Fruit fly (Drosophila melanogaster) whole organism, embryonic: Measurements from ENCODE around the gene CG32428.

Source experiments
- Blimp-1 ChIP-seq: fragments of 200-800 bp; sonication (Bioruptor generic); optimal IDR thresholded peaks from 3 replicates; lab custom pipeline; 2018; ENCODE audit warnings: missing biosample characterization, missing genetic modification characterization, mild to moderate bottlenecking, moderate library complexity, missing genetic modification reagents
- BtbVII ChIP-seq: fragments of 200-800 bp; sonication (Bioruptor generic); optimal IDR thresholded peaks from 3 replicates; lab custom pipeline; 2017; ENCODE audit warnings: missing biosample characterization, mild to moderate bottlenecking, missing genetic modification characterization
- CG10321 ChIP-seq: fragments of 200-800 bp; sonication (Bioruptor generic); IDR thresholded peaks from 2 replicates; pipeline ENCODE4 v1.3.6; 2022; ENCODE audit warnings: missing biosample characterization, missing genetic modification characterization
- CG11093 ChIP-seq: fragments of 200-800 bp; sonication (Bioruptor generic); IDR thresholded peaks from 3 replicates; pipeline ENCODE4 v1.3.6; 2022; ENCODE audit warnings: missing biosample characterization, missing genetic modification characterization
- CG11560 ChIP-seq: fragments of 200-800 bp; sonication (Bioruptor generic); IDR thresholded peaks from 3 replicates; pipeline ENCODE4 v1.3.6; 2022; ENCODE audit warnings: missing biosample characterization, missing genetic modification characterization
- CG11696 ChIP-seq: fragments of 200-800 bp; sonication (Bioruptor generic); IDR thresholded peaks from 2 replicates; pipeline ENCODE4 v1.3.6; 2022; ENCODE audit warnings: missing biosample characterization, missing genetic modification characterization
- CG11723 ChIP-seq: fragments of 200-800 bp; sonication (Bioruptor generic); optimal IDR thresholded peaks from 2 replicates; lab custom pipeline; 2017; ENCODE audit warnings: missing biosample characterization, mild to moderate bottlenecking, missing genetic modification characterization
- CG1233 ChIP-seq: fragments of 200-800 bp; sonication (Bioruptor generic); optimal IDR thresholded peaks from 4 replicates; lab custom pipeline; 2018; ENCODE audit warnings: missing biosample characterization, mild to moderate bottlenecking, missing genetic modification characterization
- CG14014 ChIP-seq: fragments of 200-800 bp; sonication (Bioruptor generic); IDR thresholded peaks from 2 replicates; pipeline ENCODE4 v1.3.6; 2022; ENCODE audit warnings: missing biosample characterization, missing genetic modification characterization
- CG15601 ChIP-seq: fragments of 200-800 bp; sonication (Bioruptor generic); optimal IDR thresholded peaks from 3 replicates; lab custom pipeline; 2019; ENCODE audit warnings: missing biosample characterization, mild to moderate bottlenecking, missing genetic modification characterization, moderate library complexity
- CG2129 ChIP-seq: fragments of 200-800 bp; sonication (Bioruptor generic); IDR thresholded peaks from 2 replicates; pipeline ENCODE4 v1.3.6; 2022; ENCODE audit warnings: missing biosample characterization, missing genetic modification characterization; ENCODE audit not compliant: partially characterized antibody
- CG2199 ChIP-seq: fragments of 200-800 bp; sonication (Bioruptor generic); IDR thresholded peaks from 3 replicates; pipeline ENCODE4 v1.3.6; 2022; ENCODE audit warnings: missing biosample characterization, missing genetic modification characterization
- CG2875 ChIP-seq: fragments of 200-800 bp; sonication (Bioruptor generic); optimal IDR thresholded peaks from 2 replicates; lab custom pipeline; 2017; ENCODE audit warnings: missing biosample characterization, mild to moderate bottlenecking, missing genetic modification characterization, missing genetic modification reagents
- CG3163 ChIP-seq: fragments of 200-800 bp; sonication (Bioruptor generic); optimal IDR thresholded peaks from 3 replicates; lab custom pipeline; 2016; ENCODE audit warnings: missing biosample characterization, missing genetic modification characterization
- CG33557 ChIP-seq: fragments of 200-800 bp; sonication (Bioruptor generic); optimal IDR thresholded peaks from 2 replicates; lab custom pipeline; 2019; ENCODE audit warnings: missing biosample characterization, mild to moderate bottlenecking, missing genetic modification characterization, moderate library complexity
- CG34376 ChIP-seq: fragments of 200-800 bp; sonication (Bioruptor generic); optimal IDR thresholded peaks from 2 replicates; lab custom pipeline; 2018; ENCODE audit warnings: missing biosample characterization, mild to moderate bottlenecking, missing genetic modification characterization
- CG4404 ChIP-seq: fragments of 200-800 bp; sonication (Bioruptor generic); IDR thresholded peaks from 2 replicates; pipeline ENCODE4 v1.3.6; 2022; ENCODE audit warnings: missing biosample characterization, missing genetic modification characterization
- CG4707 ChIP-seq: fragments of 200-800 bp; sonication (Bioruptor generic); optimal IDR thresholded peaks from 2 replicates; lab custom pipeline; 2018; ENCODE audit warnings: missing biosample characterization, mild to moderate bottlenecking, missing genetic modification characterization, moderate library complexity
- CG6175 ChIP-seq: fragments of 200-800 bp; sonication (Bioruptor generic); IDR thresholded peaks from 3 replicates; pipeline ENCODE4 v1.3.6; 2022; ENCODE audit warnings: missing biosample characterization, missing genetic modification characterization
- CG7271 ChIP-seq: fragments of 200-800 bp; sonication (Bioruptor generic); optimal IDR thresholded peaks from 2 replicates; lab custom pipeline; 2018; ENCODE audit warnings: missing biosample characterization, mild to moderate bottlenecking, missing genetic modification characterization, moderate library complexity
- CG7786 ChIP-seq: fragments of 200-800 bp; sonication (Bioruptor generic); optimal IDR thresholded peaks from 2 replicates; lab custom pipeline; 2016; ENCODE audit warnings: missing biosample characterization, missing genetic modification characterization
- CG8388 ChIP-seq: fragments of 200-800 bp; sonication (Bioruptor generic); optimal IDR thresholded peaks from 2 replicates; lab custom pipeline; 2019; ENCODE audit warnings: missing biosample characterization, mild to moderate bottlenecking, missing genetic modification characterization, moderate library complexity
- CTCF ChIP-seq: fragments of 200-800 bp; sonication (Bioruptor generic); optimal IDR thresholded peaks from 2 replicates; lab custom pipeline; 2017; ENCODE audit warnings: missing biosample characterization, mild to moderate bottlenecking, missing genetic modification characterization, moderate library complexity
- Dek ChIP-seq: fragments of 200-800 bp; sonication (Bioruptor generic); optimal IDR thresholded peaks from 3 replicates; lab custom pipeline; 2019; ENCODE audit warnings: missing biosample characterization, mild to moderate bottlenecking, missing genetic modification characterization, moderate library complexity
- E2f2 ChIP-seq: fragments of 200-800 bp; sonication (Bioruptor generic); IDR thresholded peaks from 2 replicates; pipeline ENCODE4 v1.3.6; 2022; ENCODE audit warnings: missing biosample characterization, missing genetic modification characterization
- Gsc ChIP-seq: fragments of 200-800 bp; sonication (Bioruptor generic); IDR thresholded peaks from 2 replicates; pipeline ENCODE4 v1.3.6; 2022; ENCODE audit warnings: missing biosample characterization, missing genetic modification characterization
- HLH3B ChIP-seq: fragments of 200-800 bp; sonication (Bioruptor generic); IDR thresholded peaks from 2 replicates; pipeline ENCODE4 v1.3.6; 2022; ENCODE audit warnings: missing biosample characterization, missing genetic modification characterization
- NC2α ChIP-seq: fragments of 200-800 bp; sonication (Bioruptor generic); optimal IDR thresholded peaks from 2 replicates; lab custom pipeline; 2016; ENCODE audit warnings: missing biosample characterization, missing genetic modification characterization
- Scr ChIP-seq: fragments of 200-800 bp; sonication (Bioruptor generic); IDR thresholded peaks from 2 replicates; pipeline ENCODE4 v1.3.6; 2022; ENCODE audit warnings: missing biosample characterization, missing genetic modification characterization; ENCODE audit not compliant: partially characterized antibody
- Sry-β ChIP-seq: fragments of 200-800 bp; sonication (Bioruptor generic); optimal IDR thresholded peaks from 2 replicates; lab custom pipeline; 2018; ENCODE audit warnings: missing biosample characterization, mild to moderate bottlenecking, missing genetic modification characterization, moderate library complexity
- Trl ChIP-seq, 3 experiments: fragments of >200 bp in 2 of 3; fragments of 200-800 bp in 1 of 3; sonication (Bioruptor generic) in 1 of 3; optimal IDR thresholded peaks; 2 replicates in 1 of 3; 3 replicates in 2 of 3; lab custom pipeline; 2016 to 2017; ENCODE audit warnings: missing biosample characterization in 1 of 3, missing genetic modification characterization in 1 of 3
- chm ChIP-seq: fragments of 200-800 bp; sonication (Bioruptor generic); IDR thresholded peaks from 2 replicates; pipeline ENCODE4 v1.3.6; 2022; ENCODE audit warnings: missing biosample characterization, missing genetic modification characterization
- danr ChIP-seq: fragments of 200-800 bp; sonication (Bioruptor generic); IDR thresholded peaks from 2 replicates; pipeline ENCODE4 v1.3.6; 2022; ENCODE audit warnings: missing biosample characterization, missing genetic modification characterization
- dimm ChIP-seq: fragments of 200-800 bp; sonication (Bioruptor generic); IDR thresholded peaks from 2 replicates; pipeline ENCODE4 v1.3.6; 2022; ENCODE audit warnings: missing biosample characterization, missing genetic modification characterization
- ems ChIP-seq: fragments of 200-800 bp; sonication (Bioruptor generic); optimal IDR thresholded peaks from 3 replicates; lab custom pipeline; 2016; ENCODE audit warnings: missing biosample characterization, missing genetic modification characterization
- gcm ChIP-seq: fragments of 200-800 bp; sonication (Bioruptor generic); optimal IDR thresholded peaks from 2 replicates; lab custom pipeline; 2019; ENCODE audit warnings: missing biosample characterization, mild to moderate bottlenecking, missing genetic modification characterization, moderate library complexity
- gcm2 ChIP-seq: fragments of 200-800 bp; sonication (Bioruptor generic); optimal IDR thresholded peaks from 2 replicates; lab custom pipeline; 2016; ENCODE audit warnings: missing biosample characterization, missing genetic modification characterization
- ind ChIP-seq: fragments of 200-800 bp; sonication (Bioruptor generic); optimal IDR thresholded peaks from 3 replicates; lab custom pipeline; 2016; ENCODE audit warnings: missing biosample characterization, missing genetic modification characterization
- kay ChIP-seq: fragments of 200-800 bp; sonication (Bioruptor generic); optimal IDR thresholded peaks from 2 replicates; lab custom pipeline; 2016; ENCODE audit warnings: missing biosample characterization, missing genetic modification characterization
- pan ChIP-seq, 4 experiments: fragments of >200 bp in 3 of 4; fragments of 200-800 bp in 1 of 4; sonication (Bioruptor generic) in 1 of 4; optimal IDR thresholded peaks in 3 of 4; IDR thresholded peaks in 1 of 4; 2 replicates each; pipeline versions ENCODE4 v1.3.6 to Lab custom; 2017 to 2022; ENCODE audit warnings: missing biosample characterization in 2 of 4, missing genetic modification characterization in 2 of 4, mixed read lengths in 1 of 4
- sc ChIP-seq, 3 experiments: fragments of >200 bp in 2 of 3; fragments of 200-800 bp in 1 of 3; sonication (Bioruptor generic) in 1 of 3; optimal IDR thresholded peaks; 2 replicates in 2 of 3; 3 replicates in 1 of 3; lab custom pipeline; 2017; ENCODE audit warnings: mild to moderate bottlenecking in 1 of 3, missing biosample characterization in 1 of 3, missing genetic modification characterization in 1 of 3, missing genetic modification reagents in 1 of 3
- sna ChIP-seq: fragments of 200-800 bp; sonication (Bioruptor generic); IDR thresholded peaks from 2 replicates; pipeline ENCODE4 v1.3.6; 2022; ENCODE audit warnings: missing biosample characterization, missing genetic modification characterization; ENCODE audit not compliant: partially characterized antibody
- yki ChIP-seq: fragments of >200 bp; optimal IDR thresholded peaks from 3 replicates; lab custom pipeline; 2018

Gene CG32428

dm6 chr3L:20470991-20471498 is 2.5 kb downstream of the CG32428 start (continued):
- TF ChIP-seq CG4707, result peak; percentile 53
- 0 out of 2 replicates have a peak, but pooled peaks have one; percentile 19 for TF ChIP-seq CG10321
- no peak for TF ChIP-seq sna (GFP tag; lab: Robert Waterston, UW)
- TF ChIP-seq chm (GFP tag; lab: Robert Waterston, UW), result peak; percentile 53; the same call in 1 of the 2 replicates
- TF ChIP-seq CG7786 (GFP tag; lab: Kevin White, UChicago), result no peak
- TF ChIP-seq BtbVII (GFP tag; lab: Kevin White, UChicago), result peak; percentile 58
- peak; percentile 56 for TF ChIP-seq CG2875 (GFP tag; lab: Kevin White, UChicago)
- no peak for TF ChIP-seq pan (optimal IDR thresholded peaks at IDR 0.05; lab: Kevin White, UChicago)
- peak in 1 of 2 experiments; percentile 69 for TF ChIP-seq pan (GFP tag; optimal IDR thresholded peaks at IDR 0.05 in 1 of 2, IDR thresholded peaks at IDR 0.05 in 1 of 2)
- no peak for TF ChIP-seq sc (optimal IDR thresholded peaks at IDR 0.05; lab: Kevin White, UChicago)
- peak; percentile 14 for TF ChIP-seq sc (GFP tag; optimal IDR thresholded peaks at IDR 0.05; lab: Kevin White, UChicago)
- no peak for TF ChIP-seq CG3163 (GFP tag; lab: Kevin White, UChicago)
- TF ChIP-seq danr, result 0 out of 2 replicates have a peak, but pooled peaks have one; percentile 26
- TF ChIP-seq CG11093 (GFP tag; lab: Robert Waterston, UW), result no peak; the same call in 2 of the 3 replicates
- TF ChIP-seq CG2129 (GFP tag; lab: Robert Waterston, UW), result no peak
- TF ChIP-seq ind (GFP tag; lab: Kevin White, UChicago), result peak; percentile 32
- TF ChIP-seq NC2α (GFP tag; lab: Kevin White, UChicago), result no peak
- no peak for TF ChIP-seq Sry-β (GFP tag; lab: Kevin White, UChicago)
- TF ChIP-seq kay (GFP tag; lab: Kevin White, UChicago), result no peak
- TF ChIP-seq CG7271, result no peak
- TF ChIP-seq gcm (GFP tag; lab: Kevin White, UChicago), result peak; percentile 44
- 0 out of 2 replicates have a peak, but pooled peaks have one; percentile 14 for TF ChIP-seq CG4404 (GFP tag; lab: Robert Waterston, UW)
- TF ChIP-seq CG34376 (GFP tag; lab: Kevin White, UChicago), result peak; percentile 67
- no peak for TF ChIP-seq gcm2 (GFP tag; lab: Kevin White, UChicago)
- TF ChIP-seq CG1233 (GFP tag; lab: Kevin White, UChicago), result peak; percentile 19
- no peak for TF ChIP-seq dimm
- TF ChIP-seq CG8388 (GFP tag; lab: Kevin White, UChicago), result peak; percentile 42
- peak; percentile 58; the same call in 1 of the 2 replicates for TF ChIP-seq CG14014 (GFP tag; lab: Robert Waterston, UW)
- peak; percentile 39; the same call in 1 of the 2 replicates for TF ChIP-seq E2f2 (GFP tag; lab: Robert Waterston, UW)
- no peak for TF ChIP-seq CG11723
- no peak for TF ChIP-seq Trl (optimal IDR thresholded peaks at IDR 0.05; lab: Kevin White, UChicago)
- no peak for TF ChIP-seq Trl (GFP tag; optimal IDR thresholded peaks at IDR 0.05; lab: Kevin White, UChicago)
- no peak for TF ChIP-seq yki (lab: Kevin White, UChicago)
- TF ChIP-seq CG11560 (tag; lab: Robert Waterston, UW), result no peak
- no peak for TF ChIP-seq CG6175 (GFP tag; lab: Robert Waterston, UW)
- no peak for TF ChIP-seq Gsc (GFP tag; lab: Robert Waterston, UW)
- TF ChIP-seq Dek (tag; lab: Kevin White, UChicago), result peak; percentile 35
- TF ChIP-seq CG33557 (GFP tag; lab: Kevin White, UChicago), result no peak
- peak; percentile 61 for TF ChIP-seq HLH3B
- TF ChIP-seq Scr (GFP tag; lab: Robert Waterston, UW), result 0 out of 2 replicates have a peak, but pooled peaks have one; percentile 9

dm6 chr3L:20467433-20467832 is 6.1 kb downstream of the CG32428 start:
- TF ChIP-seq CG15601 (tag; lab: Kevin White, UChicago), result peak; percentile 72
- TF ChIP-seq CTCF (GFP tag; lab: Kevin White, UChicago), result peak; percentile 3
- no peak for TF ChIP-seq ems (GFP tag; lab: Kevin White, UChicago)
- peak; percentile 51 for TF ChIP-seq Blimp-1 (GFP tag; lab: Kevin White, UChicago)
- no peak for TF ChIP-seq CG11696 (GFP tag; lab: Robert Waterston, UW)
- TF ChIP-seq CG2199 (GFP tag; lab: Robert Waterston, UW), result 0 out of 3 replicates have a peak, but pooled peaks have one; percentile 53
- TF ChIP-seq, all 482 proteins: peak for 4
